Fruit fly (Drosophila melanogaster): ENCODE measurements around the gene CG2100.

Gene CG2100

DNA sequence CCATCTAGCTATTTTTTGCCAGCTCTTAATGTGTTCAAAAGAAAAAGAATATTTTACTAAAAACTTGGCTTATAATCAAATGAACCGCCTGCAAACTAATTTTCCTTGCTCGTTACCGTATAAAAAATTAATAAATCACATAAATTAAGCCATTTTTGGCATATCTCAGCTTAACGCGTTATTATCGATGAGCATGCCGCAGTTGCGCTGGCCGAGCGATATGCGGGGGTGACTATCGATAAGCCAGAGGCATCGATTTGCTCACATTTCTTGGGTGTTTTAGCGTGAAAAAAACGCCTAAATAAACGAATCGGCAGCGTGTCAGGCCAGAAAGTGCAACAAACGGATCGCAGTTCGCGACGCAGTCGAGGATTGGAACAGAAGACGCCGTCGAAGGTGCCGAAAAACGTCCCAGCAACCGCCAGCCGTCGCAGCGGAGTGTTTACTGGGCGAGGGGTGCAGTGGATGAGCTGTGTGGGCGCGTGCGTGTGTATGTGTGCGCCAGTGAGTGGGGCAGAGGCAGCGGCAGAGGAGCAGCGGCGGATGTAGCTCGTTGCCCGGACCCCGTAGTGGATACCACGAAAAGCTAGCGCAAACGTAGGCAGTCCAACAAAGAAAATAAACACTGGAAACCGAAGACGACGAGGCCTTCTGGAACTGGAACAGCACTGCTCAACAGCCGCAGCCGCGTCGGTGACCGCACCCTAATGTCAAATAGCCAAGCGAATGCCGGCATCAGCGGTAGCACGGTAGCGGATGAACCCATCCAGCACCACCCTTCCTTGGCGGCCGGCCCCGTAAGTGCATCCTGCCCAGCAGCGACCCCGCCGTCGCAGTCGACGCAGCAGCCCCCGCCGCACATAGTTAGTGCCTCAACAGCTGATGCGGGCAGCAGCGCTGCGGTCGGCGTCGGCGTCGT lies 6.4 kb upstream of the CG2100 start, which contains the start of the genes Sym and Madm (continued):
- TF ChIP-seq phol (tag; optimal IDR thresholded peaks at IDR 0.05) (peak; percentile 80), pum (GFP tag; optimal IDR thresholded peaks at IDR 0.05) (peak; percentile 60), CG10431 (GFP tag; optimal IDR thresholded peaks at IDR 0.05) (no peak), Nf-YA (GFP tag; IDR thresholded peaks at IDR 0.05) (no peak), crc (GFP tag; optimal IDR thresholded peaks at IDR 0.05) (peak; percentile 23), CG5245 (GFP tag; optimal IDR thresholded peaks at IDR 0.05) (no peak), CG10321 (GFP tag; IDR thresholded peaks at IDR 0.05) (no peak), seq (GFP tag; IDR thresholded peaks at IDR 0.05) (no peak), H2.0 (GFP tag; IDR thresholded peaks at IDR 0.05) (no peak), psq (GFP tag; optimal IDR thresholded peaks at IDR 0.05) (peak; percentile 1), Myb (GFP tag; optimal IDR thresholded peaks at IDR 0.05) (peak; percentile 53), Sox102F (GFP tag; optimal IDR thresholded peaks at IDR 0.05) (no peak), slou (GFP tag; optimal IDR thresholded peaks at IDR 0.05) (no peak), BtbVII (GFP tag; optimal IDR thresholded peaks at IDR 0.05) (no peak), Dbx (GFP tag; IDR thresholded peaks at IDR 0.05) (no peak), grn (GFP tag; optimal IDR thresholded peaks at IDR 0.05) (no peak), run (tag; optimal IDR thresholded peaks at IDR 0.05) (no peak), CG18011 (GFP tag; optimal IDR thresholded peaks at IDR 0.05) (peak; percentile 33), CG6654 (GFP tag; optimal IDR thresholded peaks at IDR 0.05) (no peak), CG8290 (GFP tag; optimal IDR thresholded peaks at IDR 0.05) (no peak), CG8290 (tag; optimal IDR thresholded peaks at IDR 0.05) (no peak), CG1602 (GFP tag; optimal IDR thresholded peaks at IDR 0.05) (peak; percentile 33), CG1233 (GFP tag; optimal IDR thresholded peaks at IDR 0.05) (no peak), dpn (GFP tag; optimal IDR thresholded peaks at IDR 0.05) (peak; percentile 19 to 48), Sry-δ (GFP tag; optimal IDR thresholded peaks at IDR 0.05) (peak; percentile 89), Drgx (GFP tag; IDR thresholded peaks at IDR 0.05) (no peak), CG7745 (tag; optimal IDR thresholded peaks at IDR 0.05) (no peak), Neu2 (GFP tag; optimal IDR thresholded peaks at IDR 0.05; ENCODE audit: borderline replicate concordance) (peak; percentile 7), row (GFP tag; IDR thresholded peaks at IDR 0.05) (peak; percentile 82), Side (GFP tag; optimal IDR thresholded peaks at IDR 0.05) (peak; percentile 5), Mrtf (GFP tag; IDR thresholded peaks at IDR 0.05) (no peak), CG11504 (tag; optimal IDR thresholded peaks at IDR 0.05) (no peak), CG13424 (tag; optimal IDR thresholded peaks at IDR 0.05) (peak; percentile 14), ap (GFP tag; IDR thresholded peaks at IDR 0.05) (no peak), insv (GFP tag; optimal IDR thresholded peaks at IDR 0.05) (no peak), gcm (GFP tag; optimal IDR thresholded peaks at IDR 0.05) (peak; percentile 21), HLH54F (GFP tag; optimal IDR thresholded peaks at IDR 0.05) (peak; percentile 69), CG10959 (GFP tag; IDR thresholded peaks at IDR 0.05) (no peak), CG6254 (GFP tag; optimal IDR thresholded peaks at IDR 0.05) (no peak), CG6689 (GFP tag; IDR thresholded peaks at IDR 0.05) (no peak), cas (GFP tag; IDR thresholded peaks at IDR 0.05) (no peak), toy (GFP tag; IDR thresholded peaks at IDR 0.05) (no peak), rib (GFP tag; IDR thresholded peaks at IDR 0.05) (no peak), D (optimal IDR thresholded peaks at IDR 0.05) (no peak), D (GFP tag; optimal IDR thresholded peaks at IDR 0.05) (no peak), zfh1 (GFP tag; IDR thresholded peaks at IDR 0.05) (no peak), CG16813 (GFP tag; IDR thresholded peaks at IDR 0.05; ENCODE audit: partially characterized antibody) (peak; percentile 89), Hand (GFP tag; optimal IDR thresholded peaks at IDR 0.05) (no peak), onecut (GFP tag; IDR thresholded peaks at IDR 0.05) (peak; percentile 46; the same call in 1 of the 2 replicates), Xbp1 (GFP tag; optimal IDR thresholded peaks at IDR 0.05) (peak; percentile 62), CG4854 (GFP tag; optimal IDR thresholded peaks at IDR 0.05) (peak; percentile 18)

All from whole organism, embryonic.